Worm (Caenorhabditis elegans): Measurements from ENCODE around the gene ctsa-3.1.

Gene ctsa-3.1

DNA sequence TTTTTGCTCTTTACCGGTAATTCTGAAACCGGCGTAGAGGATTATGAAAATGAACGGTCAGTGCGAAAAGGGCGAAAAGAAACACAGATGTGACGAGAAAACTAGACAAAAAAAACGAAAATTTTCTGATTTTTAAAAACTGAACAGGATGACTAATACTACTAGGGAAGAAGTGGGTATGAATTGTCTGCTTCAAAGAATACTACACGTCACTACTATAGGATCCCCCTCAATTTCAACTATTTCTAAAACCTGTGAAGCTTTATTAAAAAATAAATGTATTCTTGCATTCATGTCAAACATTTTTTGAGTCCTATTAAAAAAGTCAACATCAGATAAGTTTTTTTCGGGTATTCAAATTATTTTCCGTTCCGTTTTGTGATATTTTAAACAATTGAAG, 8.6 kb upstream of the ctsa-3.1 start:
- TF ChIP-seq sdc-2 (tag; optimal IDR thresholded peaks at IDR 0.05): no peak
- no peak for TF ChIP-seq unc-42 (tag; optimal IDR thresholded peaks at IDR 0.05)
- TF ChIP-seq pag-3 (tag; optimal IDR thresholded peaks at IDR 0.05; ENCODE audit: borderline replicate concordance): no peak
- no peak for TF ChIP-seq pax-1 (tag; optimal IDR thresholded peaks at IDR 0.05)
- TF ChIP-seq zip-5 (tag; optimal IDR thresholded peaks at IDR 0.05): no peak
- TF ChIP-seq npax-4 (tag; optimal IDR thresholded peaks at IDR 0.05): no peak

DNA sequence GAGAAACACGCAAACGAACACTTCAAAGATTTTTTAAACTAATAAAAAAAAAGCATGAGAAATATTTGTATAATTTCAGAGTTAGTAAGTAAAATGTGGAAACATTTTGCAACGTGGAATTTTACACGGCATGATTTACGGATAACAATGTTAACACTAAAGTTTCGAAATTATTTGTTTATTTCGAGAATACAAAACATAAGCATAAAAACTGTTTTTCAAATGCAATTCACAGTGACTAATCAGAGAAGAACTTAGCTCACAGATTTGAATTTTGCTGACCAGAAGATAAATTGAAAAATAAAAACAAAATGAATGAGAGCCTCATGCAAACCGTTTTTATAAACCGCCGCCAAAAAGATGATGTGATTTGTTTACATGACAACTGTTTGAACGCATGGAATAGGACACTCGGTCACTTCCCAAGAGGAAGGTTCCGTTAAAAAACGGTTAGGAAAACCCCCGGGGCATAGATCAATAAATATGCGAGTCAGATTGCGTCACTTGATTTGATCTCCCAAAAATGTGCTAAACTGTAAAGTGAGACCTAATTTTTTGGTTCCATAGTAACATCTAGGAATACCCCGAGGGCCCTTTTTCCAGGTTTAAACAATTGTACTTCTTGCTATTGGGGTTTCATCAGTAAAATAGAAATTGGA, 6.7 kb upstream of the ctsa-3.1 start, which contains the start of gene clh-3:
clh-3 (minus strand) TSS at position 51 of the 659 bp plus-strand sequence.
- TF ChIP-seq syd-9 (tag; optimal IDR thresholded peaks at IDR 0.05) (no peak), T23F11.4 (GFP tag; optimal IDR thresholded peaks at IDR 0.05) (no peak), ceh-30 (tag; optimal IDR thresholded peaks at IDR 0.05) (no peak), nfya-1 (tag; optimal IDR thresholded peaks at IDR 0.05) (no peak), ttx-3 (tag; optimal IDR thresholded peaks at IDR 0.05) (no peak), eyg-1 (tag; optimal IDR thresholded peaks at IDR 0.05) (no peak), ceh-14 (tag; optimal IDR thresholded peaks at IDR 0.05) (no peak), ceh-9 (tag; optimal IDR thresholded peaks at IDR 0.05) (no peak), K02D7.2 (tag; optimal IDR thresholded peaks at IDR 0.05) (no peak), ama-1 (optimal IDR thresholded peaks at IDR 0.05) (no peak), unc-86 (tag; optimal IDR thresholded peaks at IDR 0.05) (no peak), gmeb-2 (tag; optimal IDR thresholded peaks at IDR 0.05) (no peak), ceh-48 (tag; optimal IDR thresholded peaks at IDR 0.05) (no peak), unc-42 (tag; optimal IDR thresholded peaks at IDR 0.05) (no peak), mec-3 (tag; optimal IDR thresholded peaks at IDR 0.05; ENCODE audit: borderline replicate concordance) (no peak), hlh-13 (GFP tag; optimal IDR thresholded peaks at IDR 0.05) (no peak), sox-4 (tag; optimal IDR thresholded peaks at IDR 0.05) (no peak), sox-2 (GFP tag; IDR thresholded peaks at IDR 0.05) (no peak), pqm-1 (tag; optimal IDR thresholded peaks at IDR 0.05) (no peak)

DNA sequence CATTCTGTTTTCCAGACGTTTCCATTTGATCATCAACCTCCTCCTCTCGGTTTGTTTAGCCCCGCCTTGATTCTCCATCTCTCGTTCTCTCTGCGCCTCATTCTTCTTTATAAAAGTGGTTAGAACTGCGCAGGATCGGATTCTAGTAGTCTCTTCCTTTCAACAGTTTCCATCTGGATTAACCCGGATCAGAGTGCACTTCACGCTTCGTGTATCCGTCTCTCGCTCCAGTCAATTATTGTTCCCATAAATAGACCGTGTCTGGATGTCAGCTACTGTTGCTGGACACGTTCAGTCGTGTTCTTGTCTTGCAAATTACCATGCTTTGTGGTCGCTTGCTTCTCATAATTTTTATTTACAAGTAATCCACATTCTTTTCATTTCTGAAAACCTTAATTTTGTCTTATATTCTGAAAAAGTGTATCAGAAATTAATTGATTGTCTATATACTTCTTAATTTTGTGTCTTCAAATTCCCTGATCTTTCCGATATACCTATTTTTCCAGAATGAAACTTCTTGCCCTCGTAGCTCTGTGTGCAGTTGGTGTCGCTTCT, 3.9 kb upstream of the ctsa-3.1 start, which contains the start of gene F32A5.4:
F32A5.4 (plus strand) TSS at position 505 of the 555 bp plus-strand sequence.
- TF ChIP-seq unc-3 (GFP tag; conservative IDR thresholded peaks at IDR 0.05) (no peak), unc-3 (tag; optimal IDR thresholded peaks at IDR 0.05) (no peak), C38D4.7 (GFP tag; optimal IDR thresholded peaks at IDR 0.05) (no peak), ceh-6 (GFP tag; optimal IDR thresholded peaks at IDR 0.05) (no peak), elt-2 (tag; optimal IDR thresholded peaks at IDR 0.05) (no peak), fkh-10 (GFP tag; optimal IDR thresholded peaks at IDR 0.05) (no peak), gmeb-2 (tag; optimal IDR thresholded peaks at IDR 0.05) (no peak), unc-86 (tag; optimal IDR thresholded peaks at IDR 0.05) (no peak), nfya-1 (tag; optimal IDR thresholded peaks at IDR 0.05) (no peak), K02D7.2 (tag; optimal IDR thresholded peaks at IDR 0.05) (no peak), C08G9.2 (tag; optimal IDR thresholded peaks at IDR 0.05) (no peak), ceh-18 (tag; optimal IDR thresholded peaks at IDR 0.05) (no peak), ceh-30 (tag; optimal IDR thresholded peaks at IDR 0.05) (no peak), tbx-7 (tag; optimal IDR thresholded peaks at IDR 0.05) (no peak)

DNA sequence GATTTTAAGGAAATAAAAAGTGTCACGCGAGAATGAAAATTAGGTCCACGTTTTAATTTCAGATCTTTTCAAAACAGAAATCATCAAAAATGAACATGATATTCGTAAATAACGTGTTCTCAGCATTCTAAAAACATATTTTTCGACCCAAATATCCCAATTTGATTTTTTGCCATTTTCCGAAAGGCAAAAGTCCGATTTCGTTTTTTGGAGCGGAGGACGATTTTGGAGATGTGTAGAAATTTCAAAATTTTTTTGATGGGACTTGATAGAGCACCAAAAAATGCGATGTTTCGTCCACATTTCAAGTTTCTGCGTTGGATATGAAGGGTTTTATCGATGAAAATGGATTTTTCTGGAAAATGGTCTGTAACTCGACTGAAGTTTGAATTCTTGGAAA, 2.0 kb upstream of the ctsa-3.1 start:
- no peak for TF ChIP-seq C08G9.2 (tag; optimal IDR thresholded peaks at IDR 0.05)
- no peak for TF ChIP-seq che-1 (tag; optimal IDR thresholded peaks at IDR 0.05)
- TF ChIP-seq fkh-10 (GFP tag; optimal IDR thresholded peaks at IDR 0.05): no peak
- TF ChIP-seq hlh-30 (tag; optimal IDR thresholded peaks at IDR 0.05; ENCODE audit: insufficient read depth): no peak
- no peak for TF ChIP-seq ahr-1 (tag; optimal IDR thresholded peaks at IDR 0.05)
- no peak for TF ChIP-seq madf-2 (tag; optimal IDR thresholded peaks at IDR 0.05)
- TF ChIP-seq eyg-1 (tag; optimal IDR thresholded peaks at IDR 0.05): no peak
- no peak for TF ChIP-seq ceh-45 (GFP tag; IDR thresholded peaks at IDR 0.05)
- TF ChIP-seq pha-4 (tag; optimal IDR thresholded peaks at IDR 0.05): no peak
- no peak for TF ChIP-seq ceh-6 (GFP tag; optimal IDR thresholded peaks at IDR 0.05)
- TF ChIP-seq fkh-6 (tag; optimal IDR thresholded peaks at IDR 0.05): no peak
- no peak for TF ChIP-seq elt-2 (tag; optimal IDR thresholded peaks at IDR 0.05)
- TF ChIP-seq nhr-232 (tag; optimal IDR thresholded peaks at IDR 0.05): no peak

Measured in whole organism, late embryonic.